Worm (Caenorhabditis elegans): ENCODE measurements around the gene amph-1.

- no peak for TF ChIP-seq ztf-4 (tag; optimal IDR thresholded peaks at IDR 0.05)
- TF ChIP-seq lsy-12 (tag; optimal IDR thresholded peaks at IDR 0.05): no peak
- TF ChIP-seq snpc-4 (tag; optimal IDR thresholded peaks at IDR 0.05): no peak
- TF ChIP-seq fos-1 (tag; optimal IDR thresholded peaks at IDR 0.05): no peak
- TF ChIP-seq egl-27 (tag; optimal IDR thresholded peaks at IDR 0.05): no peak
Observed at ce11 chrIV:9675572-9675971, 27.9 kb upstream of the amph-1 start, which contains the start of gene nhr-34.

All from whole organism, L3 larva.